Fruit fly (Drosophila melanogaster) whole organism, embryonic: ENCODE data around the gene Lsp2.

Experiments used
- Antp ChIP-seq: fragments of 200-800 bp; sonication (Bioruptor generic); optimal IDR thresholded peaks from 3 replicates; lab custom pipeline; 2016; ENCODE audit warnings: missing biosample characterization, missing genetic modification characterization
- Blimp-1 ChIP-seq: fragments of 200-800 bp; sonication (Bioruptor generic); optimal IDR thresholded peaks from 3 replicates; lab custom pipeline; 2018; ENCODE audit warnings: missing biosample characterization, missing genetic modification characterization, mild to moderate bottlenecking, moderate library complexity, missing genetic modification reagents
- C15 ChIP-seq: fragments of 200-800 bp; sonication (Bioruptor generic); IDR thresholded peaks from 3 replicates; pipeline ENCODE4 v1.3.6; 2022; ENCODE audit warnings: missing biosample characterization, missing genetic modification characterization
- CG11695 ChIP-seq: fragments of 200-800 bp; sonication (Bioruptor generic); IDR thresholded peaks from 3 replicates; pipeline ENCODE4 v1.3.6; 2022; ENCODE audit warnings: missing biosample characterization, missing genetic modification characterization
- CG1233 ChIP-seq: fragments of 200-800 bp; sonication (Bioruptor generic); optimal IDR thresholded peaks from 4 replicates; lab custom pipeline; 2018; ENCODE audit warnings: missing biosample characterization, mild to moderate bottlenecking, missing genetic modification characterization
- CG12769 ChIP-seq: fragments of 200-800 bp; sonication (Bioruptor generic); optimal IDR thresholded peaks from 2 replicates; lab custom pipeline; 2019; ENCODE audit warnings: missing biosample characterization, mild to moderate bottlenecking, missing genetic modification characterization, moderate library complexity
- CG13424 ChIP-seq: fragments of 200-800 bp; sonication (Bioruptor generic); optimal IDR thresholded peaks from 2 replicates; lab custom pipeline; 2019; ENCODE audit warnings: missing biosample characterization, mild to moderate bottlenecking, missing genetic modification characterization, moderate library complexity
- CG14710 ChIP-seq: fragments of 200-800 bp; sonication (Bioruptor generic); optimal IDR thresholded peaks from 3 replicates; lab custom pipeline; 2019; ENCODE audit warnings: missing biosample characterization, mild to moderate bottlenecking, missing genetic modification characterization, moderate library complexity
- CG15269 ChIP-seq: fragments of 200-800 bp; sonication (Bioruptor generic); optimal IDR thresholded peaks from 2 replicates; lab custom pipeline; 2018; ENCODE audit warnings: missing biosample characterization, mild to moderate bottlenecking, missing genetic modification characterization, moderate library complexity
- CG17829 ChIP-seq: fragments of 200-800 bp; optimal IDR thresholded peaks from 2 replicates; lab custom pipeline; 2019; ENCODE audit warnings: missing biosample characterization, mild to moderate bottlenecking, missing genetic modification characterization, moderate library complexity
- CG32767 ChIP-seq: fragments of 200-800 bp; sonication (Bioruptor generic); IDR thresholded peaks from 2 replicates; pipeline ENCODE4 v1.3.6; 2022; ENCODE audit warnings: missing biosample characterization, missing genetic modification characterization
- CG34422 ChIP-seq: fragments of 200-800 bp; sonication (Bioruptor generic); IDR thresholded peaks from 3 replicates; pipeline ENCODE4 v1.3.6; 2022; ENCODE audit warnings: missing biosample characterization, missing genetic modification characterization
- CG42726 ChIP-seq: fragments of 200-800 bp; sonication (Bioruptor generic); IDR thresholded peaks from 2 replicates; pipeline ENCODE4 v1.3.6; 2022; ENCODE audit warnings: missing biosample characterization, missing genetic modification characterization; ENCODE audit not compliant: partially characterized antibody
- CG5245 ChIP-seq: fragments of 200-800 bp; sonication (Bioruptor generic); optimal IDR thresholded peaks from 3 replicates; lab custom pipeline; 2016; ENCODE audit warnings: missing biosample characterization, missing genetic modification characterization
- CG6654 ChIP-seq: fragments of 200-800 bp; sonication (Bioruptor generic); optimal IDR thresholded peaks from 2 replicates; lab custom pipeline; 2017; ENCODE audit warnings: missing biosample characterization, mild to moderate bottlenecking, missing genetic modification characterization
- CG8359 ChIP-seq: fragments of 200-800 bp; sonication (Bioruptor generic); optimal IDR thresholded peaks from 2 replicates; lab custom pipeline; 2017; ENCODE audit warnings: missing biosample characterization, mild to moderate bottlenecking, missing genetic modification characterization, borderline replicate concordance
- CG9932 ChIP-seq: fragments of 200-800 bp; sonication (Bioruptor generic); IDR thresholded peaks from 2 replicates; pipeline ENCODE4 v1.3.6; 2022; ENCODE audit warnings: missing biosample characterization, missing genetic modification characterization
- D ChIP-seq, 2 experiments: fragments of 200-800 bp in 1 of 2; fragments of >200 bp in 1 of 2; sonication (Bioruptor generic) in 1 of 2; optimal IDR thresholded peaks; 2 replicates in 1 of 2; 3 replicates in 1 of 2; lab custom pipeline; 2017; ENCODE audit warnings: mild to moderate bottlenecking in 1 of 2, missing biosample characterization in 1 of 2, missing genetic modification characterization in 1 of 2, missing genetic modification reagents in 1 of 2
- Dfd ChIP-seq, 2 experiments: fragments of >200 bp; optimal IDR thresholded peaks; 2 replicates each; lab custom pipeline; 2017; ENCODE audit warnings: missing biosample characterization in 2 of 2, missing genetic modification characterization in 2 of 2
- Dip2 ChIP-seq: fragments of 200-800 bp; sonication (Bioruptor generic); IDR thresholded peaks from 2 replicates; pipeline ENCODE4 v1.3.6; 2022; ENCODE audit warnings: missing biosample characterization, missing genetic modification characterization
- Dp ChIP-seq: fragments of 200-800 bp; sonication (Bioruptor generic); optimal IDR thresholded peaks from 2 replicates; lab custom pipeline; 2018; ENCODE audit warnings: missing biosample characterization, mild to moderate bottlenecking, missing genetic modification characterization, moderate library complexity
- Gsc ChIP-seq: fragments of 200-800 bp; sonication (Bioruptor generic); IDR thresholded peaks from 2 replicates; pipeline ENCODE4 v1.3.6; 2022; ENCODE audit warnings: missing biosample characterization, missing genetic modification characterization
- HLH4C ChIP-seq: fragments of 200-800 bp; sonication (Bioruptor generic); IDR thresholded peaks from 3 replicates; pipeline ENCODE4 v1.3.6; 2022; ENCODE audit warnings: missing biosample characterization, missing genetic modification characterization; ENCODE audit not compliant: partially characterized antibody
- HmgD ChIP-seq: fragments of 200-800 bp; sonication (Bioruptor generic); optimal IDR thresholded peaks from 3 replicates; lab custom pipeline; 2016; ENCODE audit warnings: missing biosample characterization, missing genetic modification characterization
- Hr51 ChIP-seq, 2 experiments: fragments of 200-800 bp; sonication (Bioruptor generic); optimal IDR thresholded peaks; 2 replicates in 1 of 2; 3 replicates in 1 of 2; lab custom pipeline; 2016 to 2018; ENCODE audit warnings: missing biosample characterization in 2 of 2, missing genetic modification characterization in 2 of 2, mild to moderate bottlenecking in 1 of 2, moderate library complexity in 1 of 2
- NC2β ChIP-seq: fragments of 200-800 bp; sonication (Bioruptor generic); optimal IDR thresholded peaks from 2 replicates; lab custom pipeline; 2016; ENCODE audit warnings: missing biosample characterization, missing genetic modification characterization
- Oli ChIP-seq: fragments of 200-800 bp; sonication (Bioruptor generic); optimal IDR thresholded peaks from 2 replicates; lab custom pipeline; 2018; ENCODE audit warnings: missing biosample characterization, mild to moderate bottlenecking, missing genetic modification characterization, moderate library complexity
- PHDP ChIP-seq: fragments of 200-800 bp; sonication (Bioruptor generic); optimal IDR thresholded peaks from 3 replicates; lab custom pipeline; 2018; ENCODE audit warnings: missing biosample characterization, mild to moderate bottlenecking, missing genetic modification characterization, moderate library complexity
- Sox100B ChIP-seq: fragments of 200-800 bp; sonication (Bioruptor generic); optimal IDR thresholded peaks from 3 replicates; lab custom pipeline; 2018; ENCODE audit warnings: missing biosample characterization, mild to moderate bottlenecking, missing genetic modification characterization
- ara ChIP-seq: fragments of 200-800 bp; sonication (Bioruptor generic); IDR thresholded peaks from 2 replicates; pipeline ENCODE4 v1.3.6; 2022; ENCODE audit warnings: missing biosample characterization, missing genetic modification characterization
- ash1 ChIP-seq: fragments of 200-800 bp; sonication (Bioruptor generic); optimal IDR thresholded peaks from 2 replicates; lab custom pipeline; 2018; ENCODE audit warnings: missing biosample characterization, mild to moderate bottlenecking, missing genetic modification characterization
- bsh ChIP-seq, 2 experiments: fragments of 200-800 bp; sonication (Bioruptor generic); optimal IDR thresholded peaks; 2 replicates each; lab custom pipeline; 2017 to 2018; ENCODE audit warnings: mild to moderate bottlenecking in 2 of 2, missing biosample characterization in 2 of 2, missing genetic modification characterization in 2 of 2, moderate library complexity in 1 of 2
- cad ChIP-seq: fragments of >200 bp; optimal IDR thresholded peaks from 2 replicates; lab custom pipeline; 2017; ENCODE audit warnings: missing biosample characterization, missing genetic modification characterization
- cg ChIP-seq: fragments of 200-800 bp; sonication (Bioruptor generic); optimal IDR thresholded peaks from 3 replicates; lab custom pipeline; 2019; ENCODE audit warnings: missing biosample characterization, mild to moderate bottlenecking, missing genetic modification characterization, moderate library complexity
- dm ChIP-seq: fragments of 200-800 bp; sonication (Bioruptor generic); optimal IDR thresholded peaks from 3 replicates; lab custom pipeline; 2016; ENCODE audit warnings: missing biosample characterization, missing genetic modification characterization
- gfzf ChIP-seq: fragments of 200-800 bp; sonication (Bioruptor generic); optimal IDR thresholded peaks from 2 replicates; lab custom pipeline; 2016; ENCODE audit warnings: missing biosample characterization, mild to moderate bottlenecking, missing genetic modification characterization, moderate library complexity
- lbe ChIP-seq: fragments of 200-800 bp; sonication (Bioruptor generic); optimal IDR thresholded peaks from 2 replicates; lab custom pipeline; 2016; ENCODE audit warnings: missing biosample characterization, mild to moderate bottlenecking, missing genetic modification characterization
- nom ChIP-seq: fragments of 200-800 bp; sonication (Bioruptor generic); optimal IDR thresholded peaks from 2 replicates; lab custom pipeline; 2017; ENCODE audit warnings: missing biosample characterization, missing genetic modification characterization, mild to moderate bottlenecking, moderate library complexity, missing genetic modification reagents
- ro ChIP-seq: fragments of 200-800 bp; sonication (Bioruptor generic); IDR thresholded peaks from 2 replicates; pipeline ENCODE4 v1.3.6; 2022; ENCODE audit warnings: missing biosample characterization, missing genetic modification characterization
- sc ChIP-seq, 3 experiments: fragments of >200 bp in 2 of 3; fragments of 200-800 bp in 1 of 3; sonication (Bioruptor generic) in 1 of 3; optimal IDR thresholded peaks; 2 replicates in 2 of 3; 3 replicates in 1 of 3; lab custom pipeline; 2017; ENCODE audit warnings: mild to moderate bottlenecking in 1 of 3, missing biosample characterization in 1 of 3, missing genetic modification characterization in 1 of 3, missing genetic modification reagents in 1 of 3
- sens ChIP-seq: fragments of 200-800 bp; sonication (Bioruptor generic); peaks from one replicate; lab custom pipeline; 2016; ENCODE audit warnings: missing biosample characterization, missing genetic modification characterization
- tll ChIP-seq, 2 experiments: fragments of 200-800 bp in 1 of 2; fragments of >200 bp in 1 of 2; sonication (Bioruptor generic) in 1 of 2; optimal IDR thresholded peaks; 2 replicates each; lab custom pipeline; 2017 to 2019; ENCODE audit warnings: missing biosample characterization in 2 of 2, missing genetic modification characterization in 2 of 2, mild to moderate bottlenecking in 1 of 2, moderate library complexity in 1 of 2
- yki ChIP-seq: fragments of >200 bp; optimal IDR thresholded peaks from 3 replicates; lab custom pipeline; 2018
- zf30C ChIP-seq: fragments of 200-800 bp; sonication (Bioruptor generic); optimal IDR thresholded peaks from 3 replicates; lab custom pipeline; 2018; ENCODE audit warnings: missing biosample characterization, mild to moderate bottlenecking, missing genetic modification characterization

The Lsp2 gene

dm6 chr3L:12090184-12090897, 38.9 kb upstream of the Lsp2 start (continued):
- peak; percentile 31 for TF ChIP-seq Sox100B (GFP tag; lab: Kevin White, UChicago)
- TF ChIP-seq nom (GFP tag; lab: Kevin White, UChicago) = peak; percentile 39
- peak; percentile 43 for TF ChIP-seq Oli (tag; lab: Kevin White, UChicago)
- TF ChIP-seq CG14710 (tag; lab: Kevin White, UChicago) = peak; percentile 9
- TF ChIP-seq CG17829 (tag; lab: Kevin White, UChicago) = peak; percentile 12
- TF ChIP-seq Hr51 (GFP tag; optimal IDR thresholded peaks at IDR 0.05; lab: Kevin White, UChicago) = peak in 1 of 2 experiments; percentile 13
- peak; percentile 19 for TF ChIP-seq dm (GFP tag; lab: Kevin White, UChicago)
- peak; percentile 75 for TF ChIP-seq cg
- TF ChIP-seq Blimp-1 (GFP tag; lab: Kevin White, UChicago) = peak; percentile 13
- no peak for TF ChIP-seq bsh (GFP tag; optimal IDR thresholded peaks at IDR 0.05; lab: Kevin White, UChicago)
- no peak for TF ChIP-seq Gsc
- TF ChIP-seq sens (GFP tag; lab: Kevin White, UChicago) = peak; percentile 44
- no peak for TF ChIP-seq D (optimal IDR thresholded peaks at IDR 0.05; lab: Kevin White, UChicago)
- TF ChIP-seq D (GFP tag; optimal IDR thresholded peaks at IDR 0.05; lab: Kevin White, UChicago) = peak; percentile 11
- TF ChIP-seq cad = no peak

dm6 chr3L:12090898-12091685, 38.1 kb upstream of the Lsp2 start:
- TF ChIP-seq CG11695 (GFP tag; lab: Robert Waterston, UW) (peak; percentile 70; the same call in 2 of the 3 replicates), C15 (GFP tag; lab: Robert Waterston, UW) (no peak), Antp (GFP tag; lab: Kevin White, UChicago) (peak; percentile 22), CG32767 (GFP tag; lab: Robert Waterston, UW) (peak; percentile 66; the same call in 1 of the 2 replicates), Dfd (GFP tag; optimal IDR thresholded peaks at IDR 0.05; lab: Kevin White, UChicago) (no peak), CG42726 (GFP tag; lab: Robert Waterston, UW) (no peak), CG1233 (GFP tag; lab: Kevin White, UChicago) (peak; percentile 43), Dip2 (GFP tag; lab: Robert Waterston, UW) (no peak), CG34422 (GFP tag; lab: Robert Waterston, UW) (peak; percentile 73; the same call in 2 of the 3 replicates), tll (GFP tag; optimal IDR thresholded peaks at IDR 0.05; lab: Kevin White, UChicago) (no peak), CG15269 (peak; percentile 86), nom (GFP tag; lab: Kevin White, UChicago) (no peak), gfzf (GFP tag; lab: Kevin White, UChicago) (no peak), CG12769 (tag; lab: Kevin White, UChicago) (peak; percentile 68), CG8359 (GFP tag; lab: Kevin White, UChicago) (no peak), sc (optimal IDR thresholded peaks at IDR 0.05; lab: Kevin White, UChicago) (no peak), sc (GFP tag; optimal IDR thresholded peaks at IDR 0.05; lab: Kevin White, UChicago) (no peak), HmgD (GFP tag; lab: Kevin White, UChicago) (no peak), CG6654 (GFP tag; lab: Kevin White, UChicago) (no peak), NC2β (GFP tag; lab: Kevin White, UChicago) (peak; percentile 6), CG13424 (tag; lab: Kevin White, UChicago) (peak; percentile 74), CG5245 (GFP tag; lab: Kevin White, UChicago) (peak; percentile 44), CG9932 (GFP tag; lab: Robert Waterston, UW) (peak; percentile 82), Dp (GFP tag; lab: Kevin White, UChicago) (no peak), yki (lab: Kevin White, UChicago) (no peak), ara (0 out of 2 replicates have a peak, but pooled peaks have one; percentile 8), zf30C (no peak), HLH4C (GFP tag; lab: Robert Waterston, UW) (no peak), ro (no peak), PHDP (tag; lab: Kevin White, UChicago) (peak; percentile 69), ash1 (GFP tag; lab: Kevin White, UChicago) (no peak), lbe (no peak)
